Worm (Caenorhabditis elegans): Measurements from ENCODE around the gene pms-2.

ce11 chrV:11610049-11610448 is 39.6 kb upstream of the pms-2 start, which contains the start of gene piit-1:
- no peak for TF ChIP-seq fos-1 (tag; optimal IDR thresholded peaks at IDR 0.05)
- TF ChIP-seq fkh-10 (GFP tag; optimal IDR thresholded peaks at IDR 0.05) = no peak
- no peak for TF ChIP-seq nhr-237 (tag; optimal IDR thresholded peaks at IDR 0.05)
- TF ChIP-seq lin-15B (tag; optimal IDR thresholded peaks at IDR 0.05) = no peak
- no peak for TF ChIP-seq tbx-2 (tag; optimal IDR thresholded peaks at IDR 0.05)
- no peak for TF ChIP-seq snpc-4 (tag; optimal IDR thresholded peaks at IDR 0.05)
- no peak for TF ChIP-seq dpl-1 (GFP tag; optimal IDR thresholded peaks at IDR 0.05)
- TF ChIP-seq nhr-11 (tag; optimal IDR thresholded peaks at IDR 0.05) = no peak
- no peak for TF ChIP-seq lin-13 (GFP tag; optimal IDR thresholded peaks at IDR 0.05)
- TF ChIP-seq zag-1 (tag; optimal IDR thresholded peaks at IDR 0.05) = no peak

Data from whole organism, L1 larva.